Worm (Caenorhabditis elegans) whole organism, young adult: Measurements from ENCODE around the gene rps-14.

Experiments used
- B0019.2 ChIP-seq: fragments of 200-800 bp; sonication (Bioruptor generic); conservative IDR thresholded peaks from 2 replicates; pipeline ENCODE4 v1.3.6; 2022; ENCODE audit warnings: missing genetic modification reagents, missing genetic modification characterization, missing compliant biosample characterization
- B0261.1 ChIP-seq: sonication (generic microtip); optimal IDR thresholded peaks from 2 replicates; lab custom pipeline; 2016; ENCODE audit warnings: mild to moderate bottlenecking, missing genetic modification characterization, moderate library complexity, missing compliant biosample characterization
- C06A6.2 ChIP-seq: fragments of 200-800 bp; sonication (Bioruptor generic); conservative IDR thresholded peaks from 2 replicates; pipeline ENCODE4 v1.3.6; 2022; ENCODE audit warnings: missing genetic modification characterization, missing compliant biosample characterization
- C17E4.6 ChIP-seq: fragments of 200-800 bp; sonication (Bioruptor generic); IDR thresholded peaks from 2 replicates; pipeline ENCODE4 v1.3.6; 2022; ENCODE audit warnings: missing genetic modification reagents, missing genetic modification characterization, missing compliant biosample characterization
- D2030.7 ChIP-seq: fragments of 200-800 bp; sonication (Bioruptor generic); IDR thresholded peaks from 2 replicates; pipeline ENCODE4 v1.3.6; 2022; ENCODE audit warnings: missing genetic modification reagents, missing genetic modification characterization, missing compliant biosample characterization
- F23B12.7 ChIP-seq: sonication (generic microtip); optimal IDR thresholded peaks from 2 replicates; lab custom pipeline; 2017; ENCODE audit warnings: missing genetic modification characterization, mild to moderate bottlenecking, missing compliant biosample characterization, antibody characterized with exemption, moderate library complexity; ENCODE audit not compliant: insufficient read depth
- F33H1.4 ChIP-seq: fragments of 200-800 bp; sonication (Bioruptor generic); IDR thresholded peaks from 2 replicates; pipeline ENCODE4 v1.3.6; 2022; ENCODE audit warnings: missing genetic modification reagents, missing genetic modification characterization, missing compliant biosample characterization
- F39B2.1 ChIP-seq: fragments of 200-800 bp; sonication (Bioruptor generic); IDR thresholded peaks from 2 replicates; pipeline ENCODE4 v1.3.6; 2022; ENCODE audit warnings: missing genetic modification reagents, missing genetic modification characterization, missing compliant biosample characterization
- F49E8.2 ChIP-seq: sonication (generic microtip); optimal IDR thresholded peaks from 3 replicates; lab custom pipeline; 2017; ENCODE audit warnings: missing genetic modification characterization, mild to moderate bottlenecking, missing compliant biosample characterization, antibody characterized with exemption, moderate library complexity; ENCODE audit not compliant: insufficient read depth
- F57C9.4 ChIP-seq: sonication (generic microtip); optimal IDR thresholded peaks from 2 replicates; lab custom pipeline; 2017; ENCODE audit warnings: mild to moderate bottlenecking, missing genetic modification characterization, missing compliant biosample characterization
- T26A5.8 ChIP-seq: sonication (generic microtip); optimal IDR thresholded peaks from 2 replicates; lab custom pipeline; 2016; ENCODE audit warnings: missing genetic modification characterization, missing compliant biosample characterization
- Y56A3A.18 ChIP-seq: fragments of 200-800 bp; sonication (Bioruptor generic); IDR thresholded peaks from 2 replicates; pipeline ENCODE4 v1.3.6; 2022; ENCODE audit warnings: missing genetic modification reagents, missing genetic modification characterization, missing compliant biosample characterization
- Y67H2A.10 ChIP-seq: fragments of 200-800 bp; sonication (Bioruptor generic); conservative IDR thresholded peaks from 2 replicates; pipeline ENCODE4 v1.3.6; 2022; ENCODE audit warnings: missing genetic modification reagents, missing genetic modification characterization, missing compliant biosample characterization
- ZK185.1 ChIP-seq: sonication (generic microtip); optimal IDR thresholded peaks from 2 replicates; lab custom pipeline; 2016; ENCODE audit warnings: mild to moderate bottlenecking, missing genetic modification characterization, missing compliant biosample characterization; ENCODE audit not compliant: poor library complexity, severe bottlenecking
- akir-1 ChIP-seq: fragments of 200-800 bp; sonication (Bioruptor generic); optimal IDR thresholded peaks from 2 replicates; lab custom pipeline; 2018; ENCODE audit warnings: mild to moderate bottlenecking, missing genetic modification characterization, moderate library complexity, missing compliant biosample characterization
- aptf-3 ChIP-seq: fragments of 200-800 bp; sonication (Bioruptor generic); IDR thresholded peaks from 2 replicates; pipeline ENCODE4 v1.3.6; 2022; ENCODE audit warnings: missing genetic modification characterization, missing compliant biosample characterization
- athp-1 ChIP-seq: sonication (generic microtip); optimal IDR thresholded peaks from 2 replicates; lab custom pipeline; 2017; ENCODE audit warnings: mild to moderate bottlenecking, missing genetic modification characterization, missing compliant biosample characterization
- attf-3 ChIP-seq: fragments of 200-800 bp; sonication (Bioruptor generic); conservative IDR thresholded peaks from 2 replicates; pipeline ENCODE4 v1.3.6; 2022; ENCODE audit warnings: missing genetic modification reagents, missing genetic modification characterization, missing compliant biosample characterization
- bed-1 ChIP-seq: fragments of 200-800 bp; sonication (Bioruptor generic); IDR thresholded peaks from 2 replicates; pipeline ENCODE4 v1.3.6; 2022; ENCODE audit warnings: missing genetic modification reagents, missing genetic modification characterization, missing compliant biosample characterization
- ccch-3 ChIP-seq: fragments of 200-800 bp; sonication (Bioruptor generic); optimal IDR thresholded peaks from 2 replicates; lab custom pipeline; 2018; ENCODE audit warnings: mild to moderate bottlenecking, missing genetic modification characterization, missing compliant biosample characterization
- ceh-100 ChIP-seq: fragments of 200-800 bp; sonication (Bioruptor generic); IDR thresholded peaks from 2 replicates; pipeline ENCODE4 v1.3.6; 2022; ENCODE audit warnings: missing genetic modification reagents, missing genetic modification characterization, missing compliant biosample characterization
- ceh-79 ChIP-seq: sonication (generic microtip); optimal IDR thresholded peaks from 2 replicates; lab custom pipeline; 2017; ENCODE audit warnings: mild to moderate bottlenecking, missing genetic modification characterization, missing compliant biosample characterization
- dpl-1 ChIP-seq: fragments of 150-350 bp; optimal IDR thresholded peaks from 2 replicates; lab custom pipeline; 2014; ENCODE audit warnings: missing biosample characterization, missing genetic modification reagents, missing genetic modification characterization
- efl-1 ChIP-seq: fragments of 150-350 bp; optimal IDR thresholded peaks from 2 replicates; lab custom pipeline; 2014; ENCODE audit warnings: missing biosample characterization, missing genetic modification reagents, missing genetic modification characterization
- ekl-4 ChIP-seq: fragments of 200-800 bp; sonication (Bioruptor generic); IDR thresholded peaks from 2 replicates; pipeline ENCODE4 v1.3.6; 2022; ENCODE audit warnings: missing genetic modification reagents, missing genetic modification characterization, missing compliant biosample characterization
- ets-4 ChIP-seq: fragments of 200-800 bp; sonication (Bioruptor generic); optimal IDR thresholded peaks from 2 replicates; lab custom pipeline; 2018; ENCODE audit warnings: mild to moderate bottlenecking, missing genetic modification characterization, missing compliant biosample characterization
- hlh-26 ChIP-seq: fragments of 200-800 bp; sonication (Bioruptor generic); conservative IDR thresholded peaks from 2 replicates; pipeline ENCODE4 v1.3.6; 2022; ENCODE audit warnings: missing genetic modification reagents, missing genetic modification characterization, missing compliant biosample characterization
- hsf-1 ChIP-seq: fragments of 200-800 bp; sonication (Bioruptor generic); IDR thresholded peaks from 2 replicates; pipeline ENCODE4 v1.3.6; 2022; ENCODE audit warnings: missing genetic modification reagents, missing genetic modification characterization, missing compliant biosample characterization
- lin-35 ChIP-seq, 3 experiments: fragments of 150-350 bp in 2 of 3; sonication (generic microtip) in 1 of 3; optimal IDR thresholded peaks; 2 replicates each; lab custom pipeline; 2014 to 2018; ENCODE audit warnings: missing biosample characterization in 3 of 3, missing genetic modification characterization in 3 of 3, missing genetic modification reagents in 3 of 3
- lin-40 ChIP-seq: sonication (generic microtip); optimal IDR thresholded peaks from 2 replicates; lab custom pipeline; 2016; ENCODE audit warnings: missing genetic modification characterization, mild to moderate bottlenecking, missing compliant biosample characterization, missing genotype, missing genetic modification reagents
- lin-54 ChIP-seq: fragments of 200-800 bp; sonication (Bioruptor generic); optimal IDR thresholded peaks from 2 replicates; lab custom pipeline; 2018; ENCODE audit warnings: mild to moderate bottlenecking, missing genetic modification characterization, missing compliant biosample characterization
- lsl-1 ChIP-seq: fragments of 200-800 bp; sonication (Bioruptor generic); optimal IDR thresholded peaks from 2 replicates; lab custom pipeline; 2018; ENCODE audit warnings: mild to moderate bottlenecking, missing genetic modification characterization, moderate library complexity, missing compliant biosample characterization
- mel-28 ChIP-seq: sonication (generic microtip); optimal IDR thresholded peaks from 2 replicates; lab custom pipeline; 2016; ENCODE audit warnings: borderline replicate concordance, mild to moderate bottlenecking, missing genetic modification characterization, missing compliant biosample characterization
- nhr-90 ChIP-seq: sonication (generic microtip); optimal IDR thresholded peaks from 2 replicates; lab custom pipeline; 2016; ENCODE audit warnings: missing genotype, mild to moderate bottlenecking, missing genetic modification characterization, missing compliant biosample characterization
- pbrm-1 ChIP-seq: fragments of 200-800 bp; sonication (Bioruptor generic); IDR thresholded peaks from 2 replicates; pipeline ENCODE4 v1.3.6; 2022; ENCODE audit warnings: missing genetic modification reagents, missing genetic modification characterization, missing compliant biosample characterization
- pha-4 ChIP-seq: fragments of 150-350 bp; sonication (generic microtip); optimal IDR thresholded peaks from 2 replicates; lab custom pipeline; 2014; ENCODE audit warnings: missing biosample characterization, missing genetic modification reagents, missing genetic modification characterization
- rcor-1 ChIP-seq: fragments of 200-800 bp; sonication (Bioruptor generic); IDR thresholded peaks from 2 replicates; pipeline ENCODE4 v1.3.6; 2022; ENCODE audit warnings: missing genetic modification reagents, missing genetic modification characterization, missing compliant biosample characterization
- snpc-4 ChIP-seq, 5 experiments: fragments of 150-350 bp in 1 of 5; sonication (generic microtip) in 4 of 5; optimal IDR thresholded peaks; 2 replicates each; lab custom pipeline; 2014 to 2018; ENCODE audit warnings: missing genetic modification characterization in 5 of 5, missing biosample characterization in 3 of 5, antibody characterized with exemption in 2 of 5, mild to moderate bottlenecking in 2 of 5, missing compliant biosample characterization in 2 of 5, missing genotype in 2 of 5, moderate library complexity in 2 of 5, missing genetic modification reagents in 1 of 5
- sptf-2 ChIP-seq: fragments of 200-800 bp; sonication (Bioruptor generic); optimal IDR thresholded peaks from 2 replicates; lab custom pipeline; 2018; ENCODE audit warnings: mild to moderate bottlenecking, missing genetic modification characterization, missing compliant biosample characterization
- tbx-9 ChIP-seq: sonication (generic microtip); optimal IDR thresholded peaks from 2 replicates; lab custom pipeline; 2016; ENCODE audit warnings: borderline replicate concordance, missing genetic modification characterization, inconsistent platforms, missing compliant biosample characterization
- tlf-1 ChIP-seq: fragments of 200-800 bp; sonication (Bioruptor generic); optimal IDR thresholded peaks from 2 replicates; lab custom pipeline; 2018; ENCODE audit warnings: mild to moderate bottlenecking, missing genetic modification characterization, missing compliant biosample characterization
- unc-62 ChIP-seq: fragments of 150-350 bp; optimal IDR thresholded peaks from 2 replicates; lab custom pipeline; 2014; ENCODE audit warnings: missing biosample characterization, missing genetic modification reagents, missing genetic modification characterization
- zfh-2 ChIP-seq: fragments of 200-800 bp; sonication (Bioruptor generic); conservative IDR thresholded peaks from 2 replicates; pipeline ENCODE4 v1.3.6; 2022; ENCODE audit warnings: missing genetic modification reagents, missing genetic modification characterization, missing compliant biosample characterization
- zim-3 ChIP-seq: sonication (generic microtip); optimal IDR thresholded peaks from 2 replicates; lab custom pipeline; 2017; ENCODE audit warnings: mild to moderate bottlenecking, missing genetic modification characterization, moderate library complexity, missing compliant biosample characterization
- ztf-18 ChIP-seq: sonication (generic microtip); optimal IDR thresholded peaks from 2 replicates; lab custom pipeline; 2016; ENCODE audit warnings: missing genotype, mild to moderate bottlenecking, missing genetic modification characterization, missing compliant biosample characterization
- ztf-22 ChIP-seq: fragments of 200-800 bp; sonication (Bioruptor generic); optimal IDR thresholded peaks from 2 replicates; lab custom pipeline; 2018; ENCODE audit warnings: mild to moderate bottlenecking, missing genetic modification characterization, moderate library complexity, missing compliant biosample characterization
- ztf-26 ChIP-seq: sonication (generic microtip); optimal IDR thresholded peaks from 2 replicates; lab custom pipeline; 2017; ENCODE audit warnings: missing genetic modification characterization, missing compliant biosample characterization

rps-14 gene

DNA sequence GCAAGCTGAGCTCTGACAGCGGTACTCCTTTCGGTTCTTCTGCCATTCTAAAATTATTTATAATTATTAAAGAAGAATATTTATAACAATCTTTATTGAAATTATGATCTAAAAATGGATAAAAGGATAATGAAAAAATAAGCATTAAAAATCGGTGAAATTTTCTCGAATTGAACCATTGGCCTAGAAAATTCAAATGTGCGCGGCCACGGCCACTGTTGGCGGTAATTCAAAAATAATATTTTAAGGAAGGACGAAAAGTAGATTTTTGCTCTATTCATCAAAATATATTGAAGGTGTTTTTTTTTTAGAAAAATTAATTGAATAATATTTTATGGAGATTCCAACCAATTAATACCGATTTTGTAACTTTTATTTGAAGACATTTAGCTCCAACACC lies 19.4 kb upstream of the rps-14 start, which contains the start of gene pfd-5 (continued):
- TF ChIP-seq hlh-26 (GFP tag; lab: Robert Waterston, UW) (no peak), ZK185.1 (tag; lab: Kevin White, UChicago) (peak; percentile 55), lin-35 (GFP tag; optimal IDR thresholded peaks at IDR 0.05; lab: Kevin White, UChicago) (peak in 2 of 3 experiments; percentile 32 to 93), rcor-1 (GFP tag; lab: Robert Waterston, UW) (peak; percentile 60), lsl-1 (GFP tag; lab: Kevin White, UChicago) (peak; percentile 11), F57C9.4 (tag; lab: Kevin White, UChicago) (no peak), T26A5.8 (no peak), nhr-90 (tag; lab: Kevin White, UChicago) (no peak), ceh-79 (tag; lab: Kevin White, UChicago) (no peak), ccch-3 (GFP tag; lab: Kevin White, UChicago) (no peak), attf-3 (no peak), ztf-18 (tag; lab: Kevin White, UChicago) (peak; percentile 11), pha-4 (no peak), Y67H2A.10 (no peak), zim-3 (tag; lab: Kevin White, UChicago) (no peak), Y56A3A.18 (GFP tag; lab: Robert Waterston, UW) (no peak), ztf-22 (GFP tag; lab: Kevin White, UChicago) (no peak), C06A6.2 (GFP tag; lab: Robert Waterston, UW) (no peak), tbx-9 (tag; lab: Kevin White, UChicago) (no peak), F33H1.4 (GFP tag; lab: Robert Waterston, UW) (peak; percentile 63), D2030.7 (GFP tag; lab: Robert Waterston, UW) (peak; percentile 39), ekl-4 (GFP tag; lab: Robert Waterston, UW) (no peak), tlf-1 (no peak), dpl-1 (GFP tag; lab: Kevin White, UChicago) (peak; percentile 70), F49E8.2 (tag; lab: Kevin White, UChicago) (no peak), F23B12.7 (tag; lab: Kevin White, UChicago) (no peak), pbrm-1 (no peak; the same call in 1 of the 2 replicates), hsf-1 (GFP tag; lab: Robert Waterston, UW) (0 out of 2 replicates have a peak, but pooled peaks have one; percentile 46), ceh-100 (GFP tag; lab: Robert Waterston, UW) (no peak), C17E4.6 (GFP tag; lab: Robert Waterston, UW) (no peak), lin-40 (tag; lab: Kevin White, UChicago) (no peak), B0261.1 (tag; lab: Kevin White, UChicago) (no peak)
- TF ChIP-seq, all 124 proteins: peak for 15

- TF ChIP-seq F39B2.1 (GFP tag; lab: Robert Waterston, UW): no peak
- TF ChIP-seq unc-62: no peak
- TF ChIP-seq sptf-2 (GFP tag; lab: Kevin White, UChicago): no peak
- TF ChIP-seq zfh-2 (GFP tag; lab: Robert Waterston, UW): no peak
- TF ChIP-seq aptf-3 (GFP tag; lab: Robert Waterston, UW): no peak
- no peak for TF ChIP-seq akir-1
- TF ChIP-seq ets-4 (GFP tag; lab: Kevin White, UChicago): no peak
- TF ChIP-seq mel-28 (tag; lab: Kevin White, UChicago): no peak
- no peak for TF ChIP-seq B0019.2
- TF ChIP-seq lin-54 (GFP tag; lab: Kevin White, UChicago): peak; percentile 2
- TF ChIP-seq C06A6.2 (GFP tag; lab: Robert Waterston, UW): no peak
- TF ChIP-seq snpc-4 (GFP tag; optimal IDR thresholded peaks at IDR 0.05; lab: Kevin White, UChicago): no peak
- TF ChIP-seq snpc-4 (tag; optimal IDR thresholded peaks at IDR 0.05; lab: Kevin White, UChicago): peak in 1 of 4 experiments; percentile 19
- TF ChIP-seq efl-1: no peak
- no peak for TF ChIP-seq athp-1 (tag; lab: Kevin White, UChicago)
- TF ChIP-seq bed-1 (GFP tag; lab: Robert Waterston, UW): no peak
- no peak for TF ChIP-seq ztf-26 (tag; lab: Kevin White, UChicago)
Observed at ce11 chrIII:7197973-7198372, 18.6 kb upstream of the rps-14 start, which contains the start of gene exos-9. TSS of gene exos-9 (minus strand) at chrIII:7198073.
